Worm (Caenorhabditis elegans): ENCODE data around the gene mif-4.
A peak's percentile ranks its signal among the peaks of the same experiment; 100 is the strongest.
"Not testable (repeated sequence)": the region's sequence is repeated elsewhere in the genome, so short reads cannot be mapped to it uniquely, and the experiment has no call there.

The mif-4 gene

ce11 chrIV:6366032-6366431 is 30.2 kb upstream of the mif-4 start:
- no peak for TF ChIP-seq egl-27 (tag; optimal IDR thresholded peaks at IDR 0.05)
- TF ChIP-seq lin-39 (tag; optimal IDR thresholded peaks at IDR 0.05), result no peak
- TF ChIP-seq lsy-2 (tag; optimal IDR thresholded peaks at IDR 0.05), result no peak
- TF ChIP-seq zag-1 (tag; optimal IDR thresholded peaks at IDR 0.05), result peak; percentile 5
- no peak for TF ChIP-seq nhr-25 (tag; optimal IDR thresholded peaks at IDR 0.05)

DNA sequence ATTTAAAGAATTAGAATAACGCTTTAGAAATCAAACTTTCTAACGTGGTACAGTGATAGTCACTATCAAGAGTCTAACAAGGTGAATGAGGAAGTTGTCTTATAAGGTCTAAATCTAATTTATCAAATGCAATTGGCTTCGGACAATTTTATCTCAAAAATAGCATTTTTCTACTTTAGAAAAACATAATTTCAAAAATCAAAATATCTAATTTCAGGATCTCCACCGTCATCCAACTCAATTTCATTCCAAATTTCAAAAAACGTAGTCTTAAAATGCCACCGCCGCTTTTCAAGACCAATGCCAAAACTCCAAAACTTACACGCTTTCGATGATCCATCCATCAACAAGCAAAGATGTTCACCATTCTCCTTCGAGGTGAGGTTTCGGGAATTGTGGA is 29.3 kb upstream of the mif-4 start, which contains the start of gene Y73B6BL.270:
Gene Y73B6BL.270 (plus strand): TSS at position 301 of the 400 bp plus-strand sequence.
- TF ChIP-seq elt-1 (tag; optimal IDR thresholded peaks at IDR 0.05), result no peak
- no peak for TF ChIP-seq lsy-2 (tag; optimal IDR thresholded peaks at IDR 0.05)
- no peak for TF ChIP-seq ZK546.5 (tag; optimal IDR thresholded peaks at IDR 0.05)
- TF ChIP-seq sem-4 (tag; optimal IDR thresholded peaks at IDR 0.05), result no peak
- TF ChIP-seq peb-1 (tag; optimal IDR thresholded peaks at IDR 0.05), result no peak
- TF ChIP-seq snpc-4 (tag; optimal IDR thresholded peaks at IDR 0.05), result no peak
- no peak for TF ChIP-seq mab-5 (tag; optimal IDR thresholded peaks at IDR 0.05)
- no peak for TF ChIP-seq skn-1 (tag; optimal IDR thresholded peaks at IDR 0.05)
- no peak for TF ChIP-seq egl-27 (tag; optimal IDR thresholded peaks at IDR 0.05)
- TF ChIP-seq nhr-10 (tag; optimal IDR thresholded peaks at IDR 0.05), result no peak
- TF ChIP-seq lin-11 (tag; optimal IDR thresholded peaks at IDR 0.05), result no peak
- TF ChIP-seq Y55F3AM.14 (GFP tag; optimal IDR thresholded peaks at IDR 0.05), result no peak
- no peak for TF ChIP-seq zag-1 (tag; optimal IDR thresholded peaks at IDR 0.05)
- TF ChIP-seq sma-3 (GFP tag; optimal IDR thresholded peaks at IDR 0.05), result no peak
- TF ChIP-seq ztf-1 (GFP tag; conservative IDR thresholded peaks at IDR 0.05), result no peak

DNA sequence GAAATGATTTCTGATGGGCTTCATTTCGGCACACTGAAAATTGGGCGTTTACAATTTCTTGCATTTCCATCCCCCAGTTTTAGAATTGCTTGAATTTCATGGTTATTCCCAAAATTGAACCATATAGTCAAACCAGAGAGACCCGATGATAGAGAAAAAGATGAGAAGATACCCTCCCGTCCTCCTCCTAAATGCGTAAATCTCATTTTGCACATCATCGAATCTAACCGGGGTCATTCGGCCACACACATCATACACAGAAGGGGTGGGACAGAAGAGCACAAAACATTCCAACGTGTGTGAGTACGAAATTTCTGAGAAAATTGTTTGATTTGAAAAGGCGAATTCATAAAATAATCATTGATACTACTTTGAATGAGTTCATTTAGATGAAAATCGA is 27.8 kb upstream of the mif-4 start:
- TF ChIP-seq nhr-129 (tag; optimal IDR thresholded peaks at IDR 0.05) (no peak), C34F6.9 (tag; optimal IDR thresholded peaks at IDR 0.05) (no peak), peb-1 (tag; optimal IDR thresholded peaks at IDR 0.05) (no peak), mab-5 (tag; optimal IDR thresholded peaks at IDR 0.05) (no peak), Y55F3AM.14 (GFP tag; optimal IDR thresholded peaks at IDR 0.05) (no peak), fos-1 (tag; optimal IDR thresholded peaks at IDR 0.05) (no peak), unc-62 (GFP tag; optimal IDR thresholded peaks at IDR 0.05) (no peak), F13H6.1 (tag; optimal IDR thresholded peaks at IDR 0.05) (no peak), ZK546.5 (tag; optimal IDR thresholded peaks at IDR 0.05) (no peak), gmeb-1 (tag; optimal IDR thresholded peaks at IDR 0.05) (no peak), ztf-4 (tag; optimal IDR thresholded peaks at IDR 0.05) (no peak), nhr-237 (tag; optimal IDR thresholded peaks at IDR 0.05) (no peak), nhr-6 (tag; optimal IDR thresholded peaks at IDR 0.05) (no peak), skn-1 (tag; optimal IDR thresholded peaks at IDR 0.05) (no peak), sma-9 (GFP tag; optimal IDR thresholded peaks at IDR 0.05) (no peak), sma-9 (tag; optimal IDR thresholded peaks at IDR 0.05) (no peak), mbf-1 (tag; optimal IDR thresholded peaks at IDR 0.05) (no peak), ceh-16 (tag; optimal IDR thresholded peaks at IDR 0.05) (no peak), lin-39 (tag; optimal IDR thresholded peaks at IDR 0.05) (no peak)

DNA sequence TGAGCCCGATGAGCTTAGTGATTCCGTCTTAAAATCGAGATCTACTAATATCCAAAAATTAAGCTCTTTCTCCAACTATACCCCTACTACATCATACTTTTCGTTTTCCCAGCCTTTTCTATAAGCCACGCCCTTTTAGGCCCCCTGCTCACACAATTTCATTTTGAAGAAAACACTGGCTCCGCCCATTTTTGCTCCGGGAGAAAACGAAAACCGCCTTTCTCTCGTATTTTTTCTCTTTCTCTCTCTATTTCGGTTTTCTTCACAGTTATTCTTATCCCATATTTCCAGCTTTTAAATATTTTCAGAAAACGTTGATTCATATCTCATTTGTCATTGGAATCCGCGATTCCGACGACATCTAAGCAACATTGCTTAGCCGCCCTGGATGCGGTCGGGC is 25.9 kb upstream of the mif-4 start, which contains the start of gene Y73B6BL.47:
Gene Y73B6BL.47 (plus strand): TSS at position 301 of the 400 bp plus-strand sequence.
- no peak for TF ChIP-seq lin-13 (GFP tag; optimal IDR thresholded peaks at IDR 0.05)

DNA sequence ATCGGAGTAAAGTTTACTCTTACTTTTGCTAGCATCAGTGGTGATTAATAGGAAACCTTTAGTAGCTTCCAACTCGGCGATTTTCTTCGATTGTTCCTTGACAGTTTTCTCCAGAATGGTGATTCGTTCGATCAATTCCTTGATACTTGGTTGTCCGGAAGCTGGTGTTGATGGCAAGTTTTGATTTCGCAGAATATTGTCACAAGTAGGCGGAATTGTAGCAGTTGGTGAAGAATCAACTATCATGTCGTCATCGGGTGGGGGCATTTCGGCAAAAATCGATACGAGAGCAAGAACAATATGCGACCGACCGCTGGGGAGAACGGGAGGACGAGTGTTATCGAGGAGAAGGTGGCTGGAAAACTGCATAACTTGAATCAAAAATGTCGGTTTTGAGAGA is 11.4 kb upstream of the mif-4 start, which contains the start of gene Y73B6BL.289:
Gene Y73B6BL.289 (plus strand): TSS at position 301 of the 400 bp plus-strand sequence.
- TF ChIP-seq unc-62 (GFP tag; optimal IDR thresholded peaks at IDR 0.05); F13H6.1 (tag; optimal IDR thresholded peaks at IDR 0.05); blmp-1 (tag; optimal IDR thresholded peaks at IDR 0.05; ENCODE audit: insufficient read depth): not testable (repeated sequence)

- TF ChIP-seq alr-1 (tag; optimal IDR thresholded peaks at IDR 0.05), result no peak
- TF ChIP-seq nhr-25 (tag; optimal IDR thresholded peaks at IDR 0.05), result no peak
- no peak for TF ChIP-seq nhr-23 (tag; optimal IDR thresholded peaks at IDR 0.05)
- TF ChIP-seq unc-62 (GFP tag; optimal IDR thresholded peaks at IDR 0.05), result no peak
- no peak for TF ChIP-seq dmd-4 (tag; optimal IDR thresholded peaks at IDR 0.05)
- TF ChIP-seq sem-4 (tag; optimal IDR thresholded peaks at IDR 0.05), result no peak
- no peak for TF ChIP-seq peb-1 (tag; optimal IDR thresholded peaks at IDR 0.05)
- no peak for TF ChIP-seq sma-3 (GFP tag; optimal IDR thresholded peaks at IDR 0.05)
- no peak for TF ChIP-seq aly-2 (tag; optimal IDR thresholded peaks at IDR 0.05)
- no peak for TF ChIP-seq C34F6.9 (tag; optimal IDR thresholded peaks at IDR 0.05)
These were observed 7.1 kb upstream of the mif-4 start, which contains the start of gene Y73B6BL.14 for ce11 chrIV:6342876-6343275. Y73B6BL.14 (minus strand) TSS chrIV:6342976.

Measured in whole organism, L2 larva.